Worm (Caenorhabditis elegans): ENCODE results near the gene cng-3.

DNA sequence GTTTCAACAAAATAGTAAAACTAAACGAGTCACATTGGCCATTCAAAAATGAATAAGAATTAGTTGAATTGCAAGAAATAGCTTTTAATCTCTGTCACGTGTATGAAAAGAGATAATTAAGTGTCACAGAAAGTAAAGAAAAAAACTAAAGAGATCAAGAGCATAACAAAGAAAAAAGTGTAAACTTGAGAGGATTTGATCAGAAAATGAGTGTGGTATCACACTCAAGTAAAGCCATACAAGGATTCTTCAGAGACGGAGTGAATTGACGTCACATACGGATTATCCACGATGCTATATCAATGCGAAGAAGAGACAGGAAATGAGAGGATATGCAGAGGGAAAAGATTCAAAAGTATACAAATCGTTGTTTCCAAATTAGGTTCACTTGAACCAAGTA, 11.5 kb downstream of the cng-3 start:
- TF ChIP-seq snpc-4 (tag; optimal IDR thresholded peaks at IDR 0.05) (no peak), zfp-3 (GFP tag; conservative IDR thresholded peaks at IDR 0.05) (no peak), lir-3 (tag; optimal IDR thresholded peaks at IDR 0.05) (no peak), lin-13 (GFP tag; optimal IDR thresholded peaks at IDR 0.05) (no peak), nhr-41 (GFP tag; IDR thresholded peaks at IDR 0.05) (no peak), mes-2 (tag; optimal IDR thresholded peaks at IDR 0.05; ENCODE audit: poor library complexity, severe bottlenecking) (no peak), mxl-3 (GFP tag; optimal IDR thresholded peaks at IDR 0.05) (no peak), nhr-11 (tag; optimal IDR thresholded peaks at IDR 0.05) (no peak), nhr-6 (tag; optimal IDR thresholded peaks at IDR 0.05) (no peak), hmg-1.1 (GFP tag; IDR thresholded peaks at IDR 0.05) (no peak)
